Worm (Caenorhabditis elegans) whole organism, midembryonic: ENCODE data around the gene Y102A5C.2.

Source experiments
- T22C8.4 ChIP-seq: fragments of 200-800 bp; sonication (Bioruptor generic); IDR thresholded peaks from 2 replicates; pipeline ENCODE4 v1.3.6; 2022; ENCODE audit warnings: missing genetic modification characterization, missing compliant biosample characterization
- tab-1 ChIP-seq: fragments of 200-800 bp; sonication (Bioruptor generic); IDR thresholded peaks from 2 replicates; pipeline ENCODE4 v1.3.6; 2022; ENCODE audit warnings: missing genetic modification characterization, missing compliant biosample characterization
- ztf-29 ChIP-seq: fragments of 200-800 bp; sonication (Bioruptor generic); IDR thresholded peaks from 2 replicates; pipeline ENCODE4 v1.3.6; 2022; ENCODE audit warnings: missing genetic modification reagents, missing genetic modification characterization, missing compliant biosample characterization

ce11 chrV:16958975-16959374, 40.4 kb downstream of the Y102A5C.2 start:
- TF ChIP-seq ztf-29 = no peak
- TF ChIP-seq tab-1 (GFP tag; lab: Robert Waterston, UW) = no peak
- TF ChIP-seq T22C8.4 = no peak
